Worm (Caenorhabditis elegans): Measurements from ENCODE around the gene wbp-11.

The wbp-11 gene

ce11 chrII:10192207-10192606 is 19.5 kb downstream of the wbp-11 start, which contains the start of gene R05H5.7:
Gene R05H5.7 (plus strand): TSS chrII:10192507.
- TF ChIP-seq lin-39 (tag; optimal IDR thresholded peaks at IDR 0.05) (no peak), lin-29 (GFP tag; IDR thresholded peaks at IDR 0.05) (no peak), unc-62 (GFP tag; optimal IDR thresholded peaks at IDR 0.05 in 1 of 2) (no peak), unc-62 (tag; optimal IDR thresholded peaks at IDR 0.05) (no peak), lin-15B (tag; optimal IDR thresholded peaks at IDR 0.05) (no peak), fkh-10 (GFP tag; optimal IDR thresholded peaks at IDR 0.05) (no peak), pha-4 (GFP tag; IDR thresholded peaks at IDR 0.05) (no peak), pha-4 (tag; optimal IDR thresholded peaks at IDR 0.05) (no peak), nhr-76 (tag; optimal IDR thresholded peaks at IDR 0.05) (no peak), Y75B8A.6 (GFP tag; IDR thresholded peaks at IDR 0.05) (no peak), nhr-28 (tag; optimal IDR thresholded peaks at IDR 0.05) (no peak), dmd-8 (GFP tag; IDR thresholded peaks at IDR 0.05) (no peak), F37D6.2 (tag; optimal IDR thresholded peaks at IDR 0.05) (no peak), ctbp-1 (GFP tag; IDR thresholded peaks at IDR 0.05) (no peak)

ce11 chrII:10194605-10195004 is 21.9 kb downstream of the wbp-11 start, which contains the start of gene srb-6:
Gene srb-6 (plus strand): TSS chrII:10194905.
- TF ChIP-seq unc-130 (GFP tag; optimal IDR thresholded peaks at IDR 0.05) = no peak
- no peak for TF ChIP-seq ctbp-1 (GFP tag; IDR thresholded peaks at IDR 0.05)
- no peak for TF ChIP-seq nhr-41 (GFP tag; IDR thresholded peaks at IDR 0.05)
- TF ChIP-seq T20F7.1 (GFP tag; optimal IDR thresholded peaks at IDR 0.05) = no peak
- TF ChIP-seq ceh-62 (tag; optimal IDR thresholded peaks at IDR 0.05) = no peak
- no peak for TF ChIP-seq D1046.2 (GFP tag; IDR thresholded peaks at IDR 0.05)
- TF ChIP-seq lsy-2 (tag; optimal IDR thresholded peaks at IDR 0.05) = no peak
- TF ChIP-seq nhr-76 (tag; optimal IDR thresholded peaks at IDR 0.05) = no peak
- TF ChIP-seq hmg-1.1 (GFP tag; IDR thresholded peaks at IDR 0.05) = no peak
- no peak for TF ChIP-seq dmd-8 (GFP tag; IDR thresholded peaks at IDR 0.05)
- TF ChIP-seq unc-62 (GFP tag; optimal IDR thresholded peaks at IDR 0.05 in 1 of 2) = no peak
- no peak for TF ChIP-seq unc-62 (tag; optimal IDR thresholded peaks at IDR 0.05)
- TF ChIP-seq ces-1 (GFP tag; optimal IDR thresholded peaks at IDR 0.05) = no peak
- no peak for TF ChIP-seq nhr-48 (tag; optimal IDR thresholded peaks at IDR 0.05)
- no peak for TF ChIP-seq daf-8 (GFP tag; IDR thresholded peaks at IDR 0.05)

- peak; percentile 77 for TF ChIP-seq nhr-6 (tag; optimal IDR thresholded peaks at IDR 0.05)
- TF ChIP-seq saeg-2 (GFP tag; IDR thresholded peaks at IDR 0.05) = no peak
- no peak for TF ChIP-seq nhr-42 (GFP tag; IDR thresholded peaks at IDR 0.05)
- peak; percentile 94 for TF ChIP-seq unc-130 (GFP tag; optimal IDR thresholded peaks at IDR 0.05)
- peak; percentile 93 for TF ChIP-seq lin-38 (GFP tag; IDR thresholded peaks at IDR 0.05)
- no peak for TF ChIP-seq pha-4 (GFP tag; IDR thresholded peaks at IDR 0.05)
- no peak for TF ChIP-seq pha-4 (tag; optimal IDR thresholded peaks at IDR 0.05)
- peak; percentile 83 for TF ChIP-seq dpl-1 (GFP tag; optimal IDR thresholded peaks at IDR 0.05)
- TF ChIP-seq T20F7.1 (GFP tag; optimal IDR thresholded peaks at IDR 0.05) = peak; percentile 11
- TF ChIP-seq F26F4.8 (GFP tag; conservative IDR thresholded peaks at IDR 0.05) = no peak
- TF ChIP-seq zip-2 (tag; optimal IDR thresholded peaks at IDR 0.05) = no peak
- peak; percentile 71 for TF ChIP-seq nhr-28 (tag; optimal IDR thresholded peaks at IDR 0.05)
- peak in 1 of 2 experiments; percentile 70 for TF ChIP-seq hif-1 (tag; optimal IDR thresholded peaks at IDR 0.05)
- TF ChIP-seq ceh-44 (GFP tag; IDR thresholded peaks at IDR 0.05) = peak; percentile 71; the same call in 1 of the 2 replicates
- no peak for TF ChIP-seq duxl-1 (tag; optimal IDR thresholded peaks at IDR 0.05; ENCODE audit: poor library complexity)
- TF ChIP-seq nhr-76 (tag; optimal IDR thresholded peaks at IDR 0.05) = no peak
- no peak for TF ChIP-seq jun-1 (tag; optimal IDR thresholded peaks at IDR 0.05)
- TF ChIP-seq aha-1 (tag) = peak; percentile 74
- TF ChIP-seq unc-39 (tag; optimal IDR thresholded peaks at IDR 0.05) = no peak
- no peak for TF ChIP-seq hlh-11 (tag; optimal IDR thresholded peaks at IDR 0.05)
- TF ChIP-seq nhr-25 (tag; optimal IDR thresholded peaks at IDR 0.05; ENCODE audit: borderline replicate concordance, insufficient read depth) = no peak
- TF ChIP-seq Y48G9A.11 (GFP tag; IDR thresholded peaks at IDR 0.05) = peak; percentile 57; the same call in 1 of the 2 replicates
- TF ChIP-seq lin-15B (tag; optimal IDR thresholded peaks at IDR 0.05) = no peak
- TF ChIP-seq nhr-77 (tag; optimal IDR thresholded peaks at IDR 0.05) = peak; percentile 63
- no peak for TF ChIP-seq Y105C5A.15 (GFP tag; IDR thresholded peaks at IDR 0.05)
- peak; percentile 80 for TF ChIP-seq nhr-11 (tag; optimal IDR thresholded peaks at IDR 0.05)
- TF ChIP-seq nhr-111 (GFP tag; optimal IDR thresholded peaks at IDR 0.05) = no peak
- no peak for TF ChIP-seq ceh-62 (tag; optimal IDR thresholded peaks at IDR 0.05)
- TF ChIP-seq ces-1 (GFP tag; optimal IDR thresholded peaks at IDR 0.05) = peak; percentile 70
- TF ChIP-seq lir-3 (tag; optimal IDR thresholded peaks at IDR 0.05) = no peak
- TF ChIP-seq madf-5 (GFP tag; IDR thresholded peaks at IDR 0.05) = no peak
- TF ChIP-seq lin-13 (GFP tag; optimal IDR thresholded peaks at IDR 0.05) = peak; percentile 73
Observed at ce11 chrII:10197091-10197675, 24.5 kb downstream of the wbp-11 start, which contains the start of gene R05H5.3. Gene R05H5.3 (plus strand): TSS chrII:10197625.

Measured in whole organism, L4 larva.